Fruit fly (Drosophila melanogaster) whole organism, pupa: ENCODE results near the gene p.
A peak's percentile ranks its signal among the peaks of the same experiment; 100 is the strongest.

Experiments used
- CG10348 ChIP-seq: fragments of 200-800 bp; sonication (Bioruptor generic); IDR thresholded peaks from 2 replicates; pipeline ENCODE4 v1.3.6; 2022; ENCODE audit warnings: missing biosample characterization, missing genetic modification characterization
- CG12605 ChIP-seq: fragments of 200-800 bp; sonication (Bioruptor generic); IDR thresholded peaks from 2 replicates; pipeline ENCODE4 v1.3.6; 2022; ENCODE audit warnings: missing biosample characterization, missing genetic modification characterization
- CG13204 ChIP-seq: fragments of 200-800 bp; sonication (Bioruptor generic); optimal IDR thresholded peaks from 2 replicates; lab custom pipeline; 2018; ENCODE audit warnings: missing biosample characterization, mild to moderate bottlenecking, missing genetic modification characterization, moderate library complexity
- CG14655 ChIP-seq: fragments of 200-800 bp; sonication (Bioruptor generic); optimal IDR thresholded peaks from 3 replicates; lab custom pipeline; 2017; ENCODE audit warnings: mild to moderate bottlenecking, missing biosample characterization, missing genetic modification reagents, missing genetic modification characterization
- CG15710 ChIP-seq: fragments of 200-800 bp; sonication (Bioruptor generic); optimal IDR thresholded peaks from 2 replicates; lab custom pipeline; 2018; ENCODE audit warnings: missing biosample characterization, mild to moderate bottlenecking, missing genetic modification characterization, moderate library complexity
- CG17806 ChIP-seq: fragments of 200-800 bp; sonication (Bioruptor generic); optimal IDR thresholded peaks from 2 replicates; lab custom pipeline; 2018; ENCODE audit warnings: missing biosample characterization, mild to moderate bottlenecking, missing genetic modification characterization, moderate library complexity
- CG32121 ChIP-seq: fragments of 200-800 bp; sonication (Bioruptor generic); IDR thresholded peaks from 2 replicates; pipeline ENCODE4 v1.3.6; 2022; ENCODE audit warnings: missing biosample characterization, missing genetic modification characterization
- CG34367 ChIP-seq: fragments of 200-800 bp; sonication (Bioruptor generic); optimal IDR thresholded peaks from 2 replicates; lab custom pipeline; 2018; ENCODE audit warnings: missing biosample characterization, mild to moderate bottlenecking, missing genetic modification characterization
- CG4496 ChIP-seq: fragments of 200-800 bp; sonication (Bioruptor generic); IDR thresholded peaks from 3 replicates; pipeline ENCODE4 v1.3.6; 2022; ENCODE audit warnings: missing biosample characterization, missing genetic modification characterization
- CG8159 ChIP-seq: fragments of 200-800 bp; sonication (Bioruptor generic); optimal IDR thresholded peaks from 3 replicates; lab custom pipeline; 2018; ENCODE audit warnings: missing biosample characterization, mild to moderate bottlenecking, missing genetic modification characterization, moderate library complexity
- CG8301 ChIP-seq: fragments of 200-800 bp; sonication (Bioruptor generic); optimal IDR thresholded peaks from 2 replicates; lab custom pipeline; 2018; ENCODE audit warnings: missing biosample characterization, mild to moderate bottlenecking, missing genetic modification characterization
- CG9948 ChIP-seq: fragments of 200-800 bp; sonication (Bioruptor generic); optimal IDR thresholded peaks from 2 replicates; lab custom pipeline; 2018; ENCODE audit warnings: missing biosample characterization, mild to moderate bottlenecking, missing genetic modification characterization, moderate library complexity
- D1 ChIP-seq: fragments of 200-800 bp; sonication (Bioruptor generic); optimal IDR thresholded peaks from 2 replicates; lab custom pipeline; 2018; ENCODE audit warnings: missing biosample characterization, mild to moderate bottlenecking, missing genetic modification characterization, moderate library complexity
- EcR ChIP-seq: fragments of 200-800 bp; sonication (Bioruptor generic); optimal IDR thresholded peaks from 3 replicates; lab custom pipeline; 2019; ENCODE audit warnings: missing biosample characterization, missing genetic modification characterization, mild to moderate bottlenecking, moderate library complexity, missing genetic modification reagents
- Ets98B ChIP-seq: fragments of 200-800 bp; sonication (Bioruptor generic); IDR thresholded peaks from 2 replicates; pipeline ENCODE4 v1.3.6; 2022; ENCODE audit warnings: missing biosample characterization, missing genetic modification characterization
- Pif1A ChIP-seq: fragments of 200-800 bp; sonication (Bioruptor generic); optimal IDR thresholded peaks from 3 replicates; lab custom pipeline; 2016; ENCODE audit warnings: missing biosample characterization, missing genetic modification characterization
- Pif1B ChIP-seq: fragments of 200-800 bp; sonication (Bioruptor generic); optimal IDR thresholded peaks from 3 replicates; lab custom pipeline; 2016; ENCODE audit warnings: missing biosample characterization, missing genetic modification characterization
- Snoo ChIP-seq: fragments of 200-800 bp; sonication (Bioruptor generic); optimal IDR thresholded peaks from 3 replicates; lab custom pipeline; 2017; ENCODE audit warnings: missing biosample characterization, mild to moderate bottlenecking, missing genetic modification characterization, inconsistent platforms
- fd96Ca ChIP-seq: fragments of 200-800 bp; sonication (Bioruptor generic); IDR thresholded peaks from 3 replicates; pipeline ENCODE4 v1.3.6; 2022; ENCODE audit warnings: missing biosample characterization, missing genetic modification characterization
- gl ChIP-seq: fragments of 200-800 bp; sonication (Bioruptor generic); optimal IDR thresholded peaks from 2 replicates; lab custom pipeline; 2018; ENCODE audit warnings: missing biosample characterization, mild to moderate bottlenecking, missing genetic modification characterization
- rn ChIP-seq: fragments of 200-800 bp; sonication (Bioruptor generic); IDR thresholded peaks from 2 replicates; pipeline ENCODE4 v1.3.6; 2022; ENCODE audit warnings: missing biosample characterization, missing genetic modification characterization

The p gene

DNA sequence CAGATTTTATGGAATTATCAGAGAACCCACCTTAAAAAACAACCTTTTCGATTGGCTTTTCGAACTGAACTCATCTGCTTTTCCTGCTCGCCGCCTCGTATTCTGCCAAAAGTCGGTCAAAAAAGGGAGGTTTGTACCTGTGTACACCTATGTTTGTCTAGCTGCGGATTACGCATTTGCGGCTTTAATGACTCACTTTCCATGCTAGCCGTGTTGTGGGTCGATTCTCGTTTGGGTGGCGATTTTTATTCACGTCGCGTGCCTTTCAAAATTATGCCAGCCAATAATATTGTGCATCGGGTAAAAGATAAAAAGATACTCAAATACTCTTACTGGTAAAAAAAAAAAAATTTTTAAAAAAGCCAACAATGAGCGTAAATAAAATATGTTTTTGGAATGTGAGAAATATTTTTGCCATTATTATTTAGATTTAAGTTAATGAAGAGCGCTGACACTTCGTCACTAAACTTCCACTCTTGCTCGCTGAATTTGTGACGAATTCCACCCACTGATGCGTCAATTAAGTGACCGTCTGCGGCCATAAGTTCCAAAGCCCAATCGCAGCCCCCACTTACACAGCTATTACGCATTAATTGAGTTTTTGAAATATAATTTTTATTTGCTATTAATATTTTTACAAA, 24.8 kb downstream of the p start, which contains the start of gene Cyp313b1:
Cyp313b1 (minus strand) TSS at position 71 of the 641 bp plus-strand sequence.
- TF ChIP-seq EcR (GFP tag; lab: Kevin White, UChicago): no peak
- no peak for TF ChIP-seq CG17806
- no peak for TF ChIP-seq CG13204 (GFP tag; lab: Kevin White, UChicago)
- no peak for TF ChIP-seq Ets98B (GFP tag; lab: Robert Waterston, UW)
- TF ChIP-seq CG15710 (tag; lab: Kevin White, UChicago): no peak

DNA sequence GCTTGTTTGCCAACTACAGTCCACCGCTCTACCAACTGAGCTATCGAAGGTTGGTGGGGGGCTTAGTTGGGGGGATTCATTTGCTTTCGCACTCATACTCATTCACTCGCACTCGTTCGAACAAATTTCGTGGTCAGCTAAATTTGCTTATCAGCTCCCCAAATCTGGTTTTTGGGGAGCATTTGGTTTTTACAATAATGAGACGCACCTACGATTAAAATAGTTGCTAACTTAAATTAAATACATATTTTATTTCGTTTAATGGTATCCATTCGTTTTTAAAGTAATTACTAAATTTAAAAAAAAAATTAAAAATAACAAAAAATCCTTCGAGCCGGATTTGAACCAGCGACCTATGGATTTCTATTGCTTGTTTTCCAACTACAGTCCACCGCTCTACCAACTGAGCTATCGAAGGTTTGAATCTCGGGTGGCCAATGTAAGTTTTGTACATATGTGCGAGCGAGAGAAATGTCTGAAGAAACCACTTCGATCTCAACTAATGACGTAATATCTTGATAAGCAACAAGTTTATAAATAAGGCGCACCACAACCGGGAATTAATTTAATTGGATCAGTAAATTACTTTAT, 28.0 kb downstream of the p start:
- 0 out of 3 replicates have a peak, but pooled peaks have one; percentile 21 for TF ChIP-seq CG4496 (GFP tag; lab: Robert Waterston, UW)
- TF ChIP-seq EcR (GFP tag; lab: Kevin White, UChicago): no peak
- no peak for TF ChIP-seq D1 (tag; lab: Kevin White, UChicago)
- TF ChIP-seq Pif1B: no peak
- no peak for TF ChIP-seq rn (GFP tag; lab: Robert Waterston, UW)
- TF ChIP-seq CG9948 (tag; lab: Kevin White, UChicago): no peak
- TF ChIP-seq CG8159 (tag; lab: Kevin White, UChicago): no peak
- TF ChIP-seq CG13204 (GFP tag; lab: Kevin White, UChicago): no peak
- no peak for TF ChIP-seq fd96Ca (GFP tag; lab: Robert Waterston, UW)

DNA sequence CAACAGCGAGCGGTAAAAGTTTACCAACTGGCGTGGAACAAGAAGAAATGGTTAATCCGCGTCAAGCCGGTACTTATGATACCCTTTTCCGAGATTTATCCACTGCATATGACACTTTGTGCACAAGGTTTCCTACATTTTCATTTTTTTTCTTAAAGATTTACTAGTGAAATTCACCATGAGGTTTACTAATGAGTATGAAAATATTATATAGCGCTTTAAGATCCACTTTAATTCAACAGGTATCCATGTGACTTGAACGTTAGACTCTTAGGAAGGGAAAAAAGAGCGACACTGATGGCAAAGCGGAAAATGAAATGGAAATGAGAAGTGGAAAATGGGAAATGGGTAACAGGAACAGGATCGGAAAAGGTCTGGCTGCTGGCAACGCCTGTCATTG, 31.9 kb downstream of the p start:
- TF ChIP-seq CG8159 (tag; lab: Kevin White, UChicago): no peak
- no peak for TF ChIP-seq Pif1A (GFP tag; lab: Kevin White, UChicago)
- no peak for TF ChIP-seq CG9948 (tag; lab: Kevin White, UChicago)
- no peak for TF ChIP-seq CG8301 (tag; lab: Kevin White, UChicago)
- no peak for TF ChIP-seq rn (GFP tag; lab: Robert Waterston, UW)
- TF ChIP-seq CG15710 (tag; lab: Kevin White, UChicago): no peak
- TF ChIP-seq CG17806: no peak
- no peak for TF ChIP-seq Pif1B

DNA sequence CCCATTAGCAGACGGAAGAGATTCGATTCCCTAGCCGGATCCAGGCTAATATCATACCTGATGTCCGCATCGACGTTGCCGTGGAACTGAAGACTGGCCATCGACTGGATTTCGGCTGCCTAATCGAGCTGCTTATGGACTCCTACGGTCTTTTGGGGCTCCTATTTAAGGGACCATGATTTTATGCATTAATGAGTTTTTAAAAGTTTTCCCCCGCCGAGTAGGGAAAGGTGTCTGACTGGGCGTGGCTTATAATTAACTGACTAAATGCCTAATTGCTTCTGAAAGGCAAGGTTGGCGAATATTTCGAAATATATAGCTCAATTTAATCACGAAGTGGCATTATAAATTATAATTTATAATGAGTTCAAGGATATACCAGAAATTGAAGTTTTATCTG, 34.7 kb downstream of the p start, which contains the start of gene Or85e:
Or85e (minus strand) TSS at position 101 of the 400 bp plus-strand sequence.
- TF ChIP-seq gl (tag; lab: Kevin White, UChicago): no peak
- TF ChIP-seq Pif1B: no peak
- TF ChIP-seq CG13204 (GFP tag; lab: Kevin White, UChicago): no peak
- TF ChIP-seq CG8159 (tag; lab: Kevin White, UChicago): no peak
- no peak for TF ChIP-seq fd96Ca (GFP tag; lab: Robert Waterston, UW)
- TF ChIP-seq CG32121 (GFP tag; lab: Robert Waterston, UW): no peak
- no peak for TF ChIP-seq CG12605
- no peak for TF ChIP-seq CG4496 (GFP tag; lab: Robert Waterston, UW)
- no peak for TF ChIP-seq CG10348 (GFP tag; lab: Robert Waterston, UW)
- no peak for TF ChIP-seq EcR (GFP tag; lab: Kevin White, UChicago)
- TF ChIP-seq rn (GFP tag; lab: Robert Waterston, UW): no peak
- TF ChIP-seq Snoo (tag; lab: Kevin White, UChicago): no peak
- no peak for TF ChIP-seq Ets98B (GFP tag; lab: Robert Waterston, UW)
- TF ChIP-seq, all 21 proteins: peak for 0

DNA sequence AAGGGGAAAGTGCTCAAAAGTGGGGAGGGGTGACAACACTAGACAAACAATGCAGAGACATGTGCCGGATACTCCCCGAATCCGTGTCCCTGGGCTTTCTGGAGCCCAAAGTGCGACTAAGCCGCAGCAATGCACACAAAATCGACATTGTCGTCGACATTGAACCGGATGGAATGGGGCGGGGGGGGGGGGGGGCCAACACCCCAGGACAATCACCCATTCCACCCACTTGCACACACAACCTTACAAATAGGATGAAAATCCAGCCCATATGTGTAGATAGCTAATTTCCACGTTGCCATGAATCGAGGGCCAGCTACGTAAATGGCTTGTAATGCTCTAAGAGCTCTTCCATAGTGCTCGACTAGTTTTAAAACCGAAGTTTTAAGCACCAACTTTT, 49.7 kb downstream of the p start:
- TF ChIP-seq rn (GFP tag; lab: Robert Waterston, UW) (no peak), CG4496 (GFP tag; lab: Robert Waterston, UW) (no peak), CG9948 (tag; lab: Kevin White, UChicago) (no peak), Ets98B (GFP tag; lab: Robert Waterston, UW) (no peak), CG8301 (tag; lab: Kevin White, UChicago) (no peak), Snoo (tag; lab: Kevin White, UChicago) (no peak), EcR (GFP tag; lab: Kevin White, UChicago) (no peak), Pif1A (GFP tag; lab: Kevin White, UChicago) (no peak), CG14655 (GFP tag; lab: Kevin White, UChicago) (no peak), CG8159 (tag; lab: Kevin White, UChicago) (no peak), CG13204 (GFP tag; lab: Kevin White, UChicago) (no peak), CG12605 (no peak)

DNA sequence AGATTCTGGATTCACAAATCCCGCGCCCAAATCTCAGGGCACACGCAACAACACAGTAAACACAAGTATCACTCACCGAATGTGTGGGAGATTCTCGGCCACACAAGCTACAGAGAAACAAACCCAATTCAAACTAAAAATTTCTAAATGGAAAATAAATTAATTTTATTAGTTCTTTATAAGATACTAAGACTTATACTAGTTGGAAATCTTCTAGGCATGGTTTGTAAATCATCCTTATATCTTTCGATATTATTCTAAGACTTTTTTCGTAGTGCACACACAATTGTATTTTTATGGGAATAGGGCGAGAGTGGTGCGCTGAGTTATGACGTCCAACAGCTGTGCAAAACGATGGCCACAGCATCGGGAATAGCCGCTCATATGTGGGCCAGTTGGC, 51.4 kb downstream of the p start:
- no peak for TF ChIP-seq D1 (tag; lab: Kevin White, UChicago)
- TF ChIP-seq Pif1A (GFP tag; lab: Kevin White, UChicago): no peak
- TF ChIP-seq CG15710 (tag; lab: Kevin White, UChicago): no peak
- TF ChIP-seq CG17806: no peak

DNA sequence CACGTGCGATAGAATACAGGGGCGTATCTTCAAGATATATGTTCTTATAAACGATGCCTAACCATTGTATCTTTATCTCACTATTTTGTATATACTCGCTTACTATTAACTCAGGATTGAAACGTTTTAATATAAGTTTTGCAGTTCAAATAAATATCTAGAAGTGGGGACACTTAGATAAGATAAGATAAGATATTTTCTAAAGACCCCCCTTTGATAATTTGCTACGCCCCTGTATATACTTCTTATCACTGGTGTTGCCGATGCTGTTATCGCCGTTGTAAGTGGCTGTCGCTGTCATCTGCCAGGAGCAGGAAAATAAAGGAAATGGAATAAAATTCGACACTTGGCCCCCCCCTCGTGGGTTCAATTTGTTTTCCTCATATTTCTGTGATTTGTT, 54.3 kb downstream of the p start:
- no peak for TF ChIP-seq CG13204 (GFP tag; lab: Kevin White, UChicago)
- TF ChIP-seq CG15710 (tag; lab: Kevin White, UChicago): no peak
- TF ChIP-seq rn (GFP tag; lab: Robert Waterston, UW): no peak
- TF ChIP-seq CG8159 (tag; lab: Kevin White, UChicago): no peak
- TF ChIP-seq CG4496 (GFP tag; lab: Robert Waterston, UW): no peak
- no peak for TF ChIP-seq CG10348 (GFP tag; lab: Robert Waterston, UW)
- no peak for TF ChIP-seq gl (tag; lab: Kevin White, UChicago)
- no peak for TF ChIP-seq Pif1B
- TF ChIP-seq CG12605: no peak
- no peak for TF ChIP-seq Snoo (tag; lab: Kevin White, UChicago)
- no peak for TF ChIP-seq EcR (GFP tag; lab: Kevin White, UChicago)
- no peak for TF ChIP-seq CG14655 (GFP tag; lab: Kevin White, UChicago)
- no peak for TF ChIP-seq CG32121 (GFP tag; lab: Robert Waterston, UW)
- no peak for TF ChIP-seq Ets98B (GFP tag; lab: Robert Waterston, UW)
- TF ChIP-seq CG17806: no peak
- no peak for TF ChIP-seq fd96Ca (GFP tag; lab: Robert Waterston, UW)
- TF ChIP-seq CG34367 (tag; lab: Kevin White, UChicago): no peak
- no peak for TF ChIP-seq CG8301 (tag; lab: Kevin White, UChicago)
- no peak for TF ChIP-seq D1 (tag; lab: Kevin White, UChicago)
- TF ChIP-seq Pif1A (GFP tag; lab: Kevin White, UChicago): no peak
